Worm (Caenorhabditis elegans) whole organism, L3 larva: ENCODE results near the gene C06B8.2.

Source experiments
- R02D3.7 ChIP-seq: fragments of 150-350 bp; optimal IDR thresholded peaks from 2 replicates; lab custom pipeline; 2014; ENCODE audit warnings: missing biosample characterization, missing genetic modification characterization
- ZK546.5 ChIP-seq: sonication (generic microtip); optimal IDR thresholded peaks from 2 replicates; lab custom pipeline; 2017; ENCODE audit warnings: missing biosample characterization, missing genetic modification characterization
- aly-2 ChIP-seq: fragments of 150-350 bp; optimal IDR thresholded peaks from 2 replicates; lab custom pipeline; 2014; ENCODE audit warnings: missing biosample characterization, missing genetic modification characterization
- ceh-28 ChIP-seq: fragments of 150-350 bp; optimal IDR thresholded peaks from 2 replicates; lab custom pipeline; 2014; ENCODE audit warnings: missing biosample characterization, missing genetic modification reagents, missing genetic modification characterization
- ceh-82 ChIP-seq: fragments of 150-350 bp; optimal IDR thresholded peaks from 2 replicates; lab custom pipeline; 2014; ENCODE audit warnings: missing biosample characterization, missing genetic modification characterization
- ceh-9 ChIP-seq: sonication (generic microtip); optimal IDR thresholded peaks from 2 replicates; lab custom pipeline; 2018; ENCODE audit warnings: missing biosample characterization, missing genetic modification characterization
- egl-27 ChIP-seq: sonication (generic microtip); optimal IDR thresholded peaks from 4 replicates; lab custom pipeline; 2017; ENCODE audit warnings: missing biosample characterization, missing genetic modification reagents, missing genetic modification characterization
- egl-5 ChIP-seq: fragments of 150-350 bp; optimal IDR thresholded peaks from 2 replicates; lab custom pipeline; 2017; ENCODE audit warnings: missing biosample characterization, missing genetic modification reagents, missing genetic modification characterization, inconsistent platforms
- elt-1 ChIP-seq: fragments of 150-350 bp; optimal IDR thresholded peaks from 2 replicates; lab custom pipeline; 2014; ENCODE audit warnings: missing biosample characterization, missing genetic modification characterization
- elt-2 ChIP-seq: sonication (generic microtip); optimal IDR thresholded peaks from 2 replicates; lab custom pipeline; 2016; ENCODE audit warnings: missing genetic modification reagents, mild to moderate bottlenecking, missing genetic modification characterization, missing compliant biosample characterization
- elt-3 ChIP-seq, 3 experiments: fragments of 150-350 bp in 1 of 3; sonication (generic microtip) in 2 of 3; optimal IDR thresholded peaks; 2 replicates in 2 of 3; 4 replicates in 1 of 3; lab custom pipeline; 2014 to 2017; ENCODE audit warnings: missing biosample characterization in 3 of 3, missing genetic modification characterization in 3 of 3
- eor-1 ChIP-seq, 2 experiments: fragments of 150-350 bp; optimal IDR thresholded peaks; 2 replicates each; lab custom pipeline; 2014 to 2018; ENCODE audit warnings: missing biosample characterization in 2 of 2, missing genetic modification characterization in 2 of 2
- fkh-10 ChIP-seq: sonication (generic microtip); optimal IDR thresholded peaks from 2 replicates; lab custom pipeline; 2017; ENCODE audit warnings: missing biosample characterization, missing genetic modification reagents, missing genetic modification characterization
- fkh-2 ChIP-seq: fragments of 150-350 bp; optimal IDR thresholded peaks from 2 replicates; lab custom pipeline; 2014; ENCODE audit warnings: missing biosample characterization, missing genetic modification reagents, missing genetic modification characterization
- fos-1 ChIP-seq: fragments of 150-350 bp; optimal IDR thresholded peaks from 2 replicates; lab custom pipeline; 2014; ENCODE audit warnings: missing biosample characterization, missing genetic modification characterization
- hmg-11 ChIP-seq: sonication (generic microtip); optimal IDR thresholded peaks from 2 replicates; lab custom pipeline; 2016; ENCODE audit warnings: missing genetic modification characterization, missing compliant biosample characterization
- jun-1 ChIP-seq: fragments of 150-350 bp; optimal IDR thresholded peaks from 2 replicates; lab custom pipeline; 2014; ENCODE audit warnings: missing biosample characterization, missing genetic modification reagents, missing genetic modification characterization
- lin-15B ChIP-seq: fragments of 150-350 bp; optimal IDR thresholded peaks from 2 replicates; lab custom pipeline; 2014; ENCODE audit warnings: missing biosample characterization, missing genetic modification characterization
- lin-39 ChIP-seq: fragments of 150-350 bp; optimal IDR thresholded peaks from 2 replicates; lab custom pipeline; 2018; ENCODE audit warnings: missing biosample characterization, missing genetic modification reagents, missing genetic modification characterization
- lsy-12 ChIP-seq: sonication (generic microtip); optimal IDR thresholded peaks from 2 replicates; lab custom pipeline; 2016; ENCODE audit warnings: mild to moderate bottlenecking, missing genetic modification characterization, missing compliant biosample characterization
- mdl-1 ChIP-seq: fragments of 150-350 bp; optimal IDR thresholded peaks from 2 replicates; lab custom pipeline; 2014; ENCODE audit warnings: missing biosample characterization, missing genetic modification characterization
- mml-1 ChIP-seq: fragments of 150-350 bp; sonication (generic microtip); optimal IDR thresholded peaks from 3 replicates; lab custom pipeline; 2014; ENCODE audit warnings: missing biosample characterization, missing genetic modification characterization
- nfya-1 ChIP-seq: sonication (generic microtip); optimal IDR thresholded peaks from 2 replicates; lab custom pipeline; 2017; ENCODE audit warnings: missing genetic modification characterization, mild to moderate bottlenecking, missing compliant biosample characterization, antibody characterized with exemption, moderate library complexity; ENCODE audit not compliant: insufficient read depth
- nhr-11 ChIP-seq: fragments of 150-350 bp; optimal IDR thresholded peaks from 2 replicates; lab custom pipeline; 2014; ENCODE audit warnings: missing biosample characterization, missing genetic modification characterization
- nhr-12 ChIP-seq: fragments of 150-350 bp; optimal IDR thresholded peaks from 2 replicates; lab custom pipeline; 2014; ENCODE audit warnings: missing biosample characterization, missing genetic modification characterization
- nhr-23 ChIP-seq: fragments of 150-350 bp; optimal IDR thresholded peaks from 2 replicates; lab custom pipeline; 2014; ENCODE audit warnings: missing biosample characterization, missing genetic modification reagents, missing genetic modification characterization
- nhr-237 ChIP-seq: fragments of 150-350 bp; optimal IDR thresholded peaks from 2 replicates; lab custom pipeline; 2014; ENCODE audit warnings: missing biosample characterization, missing genetic modification characterization
- nhr-25 ChIP-seq: sonication (generic microtip); optimal IDR thresholded peaks from 2 replicates; lab custom pipeline; 2017; ENCODE audit warnings: missing biosample characterization, missing genetic modification characterization
- nhr-28 ChIP-seq: fragments of 150-350 bp; optimal IDR thresholded peaks from 2 replicates; lab custom pipeline; 2014; ENCODE audit warnings: missing biosample characterization, missing genetic modification characterization
- nhr-43 ChIP-seq: sonication (generic microtip); optimal IDR thresholded peaks from 2 replicates; lab custom pipeline; 2016; ENCODE audit warnings: mild to moderate bottlenecking, missing genetic modification characterization, missing compliant biosample characterization; ENCODE audit not compliant: poor library complexity, severe bottlenecking
- nhr-67 ChIP-seq: fragments of 150-350 bp; optimal IDR thresholded peaks from 2 replicates; lab custom pipeline; 2014; ENCODE audit warnings: missing biosample characterization, missing genetic modification characterization
- nhr-76 ChIP-seq: fragments of 150-350 bp; sonication (generic microtip); optimal IDR thresholded peaks from 5 replicates; lab custom pipeline; 2014; ENCODE audit warnings: missing biosample characterization, missing genetic modification characterization
- nhr-77 ChIP-seq: fragments of 150-350 bp; optimal IDR thresholded peaks from 2 replicates; lab custom pipeline; 2014; ENCODE audit warnings: missing biosample characterization, missing genetic modification characterization
- pha-4 ChIP-seq: fragments of 150-350 bp; optimal IDR thresholded peaks from 2 replicates; lab custom pipeline; 2014; ENCODE audit warnings: missing biosample characterization, missing genetic modification reagents, missing genetic modification characterization
- pqm-1 ChIP-seq: fragments of 150-350 bp; optimal IDR thresholded peaks from 2 replicates; lab custom pipeline; 2017; ENCODE audit warnings: missing biosample characterization, missing genetic modification characterization, inconsistent platforms
- skn-1 ChIP-seq: fragments of 150-350 bp; optimal IDR thresholded peaks from 2 replicates; lab custom pipeline; 2014; ENCODE audit warnings: missing biosample characterization, missing genetic modification characterization
- snpc-4 ChIP-seq: fragments of 150-350 bp; optimal IDR thresholded peaks from 2 replicates; lab custom pipeline; 2014; ENCODE audit warnings: missing biosample characterization, missing genetic modification characterization
- tbx-2 ChIP-seq: sonication (generic microtip); optimal IDR thresholded peaks from 2 replicates; lab custom pipeline; 2016; ENCODE audit warnings: mild to moderate bottlenecking, missing genetic modification characterization, missing compliant biosample characterization
- unc-62 ChIP-seq: fragments of 150-350 bp; sonication (generic microtip); optimal IDR thresholded peaks from 4 replicates; lab custom pipeline; 2014; ENCODE audit warnings: missing biosample characterization, missing genetic modification reagents, missing genetic modification characterization
- zag-1 ChIP-seq: fragments of 150-350 bp; optimal IDR thresholded peaks from 2 replicates; lab custom pipeline; 2014; ENCODE audit warnings: missing biosample characterization, missing genetic modification characterization
- ztf-11 ChIP-seq: fragments of 150-350 bp; optimal IDR thresholded peaks from 2 replicates; lab custom pipeline; 2014; ENCODE audit warnings: missing biosample characterization, missing genetic modification characterization

The C06B8.2 gene

ce11 chrV:15515365-15515764, 36.8 kb upstream of the C06B8.2 start:
- TF ChIP-seq elt-3 (tag; optimal IDR thresholded peaks at IDR 0.05; lab: Kevin White, UChicago) (no peak), nhr-25 (tag; lab: Kevin White, UChicago) (no peak), mdl-1 (tag; lab: Kevin White, UChicago) (no peak), pha-4 (tag; lab: Kevin White, UChicago) (no peak), eor-1 (tag; optimal IDR thresholded peaks at IDR 0.05; lab: Kevin White, UChicago) (no peak), tbx-2 (tag; lab: Kevin White, UChicago) (no peak), ceh-28 (no peak), fkh-2 (no peak), skn-1 (tag; lab: Kevin White, UChicago) (no peak), nhr-67 (tag; lab: Kevin White, UChicago) (no peak), elt-2 (peak; percentile 36), pqm-1 (tag; lab: Kevin White, UChicago) (peak; percentile 54), lsy-12 (tag; lab: Kevin White, UChicago) (no peak)

DNA sequence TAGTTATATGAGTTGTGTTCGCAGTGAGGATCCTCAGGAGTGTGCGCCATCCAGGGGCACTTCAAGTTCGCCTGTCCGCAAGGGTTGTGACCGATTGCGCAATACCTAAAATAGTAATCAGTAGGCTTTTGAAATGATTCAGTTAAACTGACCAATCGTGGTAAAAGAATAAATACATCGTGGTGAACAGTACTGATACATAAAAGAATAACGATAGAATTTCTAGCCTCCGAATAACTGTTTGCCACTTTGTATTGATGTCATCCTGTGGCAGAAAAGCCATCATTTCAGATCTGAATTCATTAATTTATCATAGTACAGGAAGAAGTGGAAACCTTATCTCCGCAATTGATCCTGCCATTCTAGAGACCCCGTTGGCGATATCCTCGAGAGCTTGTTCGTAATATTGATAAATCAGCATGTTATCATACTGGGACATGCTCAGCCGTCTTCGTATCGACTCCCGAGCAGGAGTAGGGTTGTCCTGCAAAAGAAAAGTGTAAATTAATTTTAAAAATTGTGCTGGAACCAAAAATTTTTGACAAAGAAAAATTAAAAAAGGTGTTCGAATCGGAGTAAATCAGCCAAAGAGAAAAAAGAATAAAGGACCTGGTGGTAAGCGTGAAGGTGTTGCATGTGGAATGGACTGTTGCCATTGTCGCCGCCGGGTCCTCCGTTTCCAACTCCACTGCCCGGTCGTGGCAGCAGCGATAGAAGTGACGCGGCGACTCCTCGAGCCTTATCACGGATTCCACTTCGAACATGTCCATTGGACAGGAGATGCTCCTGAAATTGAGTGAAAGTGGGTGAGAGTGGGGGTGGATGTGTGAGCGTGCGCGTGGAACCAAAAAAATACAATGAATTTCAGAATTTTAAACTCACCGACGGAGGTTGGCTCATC, 34.6 kb upstream of the C06B8.2 start:
- TF ChIP-seq mml-1 (tag; lab: Kevin White, UChicago) (no peak), elt-1 (no peak), nhr-43 (tag; lab: Kevin White, UChicago) (no peak), egl-5 (tag; lab: Kevin White, UChicago) (no peak), nhr-12 (tag; lab: Kevin White, UChicago) (no peak), nhr-23 (tag; lab: Kevin White, UChicago) (no peak), eor-1 (tag; optimal IDR thresholded peaks at IDR 0.05; lab: Kevin White, UChicago) (no peak), ceh-9 (tag; lab: Kevin White, UChicago) (no peak), snpc-4 (tag; lab: Kevin White, UChicago) (no peak), nhr-237 (no peak), ceh-82 (tag; lab: Kevin White, UChicago) (no peak), elt-2 (no peak), lin-39 (no peak), nhr-76 (tag; lab: Kevin White, UChicago) (no peak), lsy-12 (tag; lab: Kevin White, UChicago) (no peak), jun-1 (no peak), R02D3.7 (tag; lab: Kevin White, UChicago) (no peak)

DNA sequence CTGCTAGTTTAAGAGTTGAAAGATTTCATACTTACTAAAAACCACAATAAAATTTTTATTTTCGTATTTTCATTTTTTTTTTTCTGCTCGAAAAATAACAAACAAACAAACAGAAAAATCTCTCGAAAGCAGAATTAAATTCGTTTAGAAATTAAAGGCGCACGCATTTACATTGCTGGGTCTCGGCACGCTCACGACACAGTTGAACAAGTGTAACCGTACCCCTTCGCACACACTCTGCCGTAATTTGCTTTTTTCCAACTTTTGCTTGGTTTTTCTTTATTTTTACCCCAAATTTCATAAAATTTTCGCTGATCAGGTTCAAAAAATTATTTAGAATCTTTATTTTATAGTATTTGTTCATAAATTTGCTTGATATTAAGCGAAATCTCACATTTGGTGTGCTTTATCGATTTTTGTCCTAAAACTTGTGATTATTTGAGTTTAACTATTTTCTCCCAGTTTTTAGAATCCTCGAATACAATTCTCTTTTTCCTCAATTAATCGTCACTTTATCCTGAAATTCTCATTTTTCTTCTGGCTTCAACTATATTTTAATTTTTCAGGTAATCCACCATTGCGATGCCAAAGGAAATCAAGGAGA, 33.2 kb upstream of the C06B8.2 start, which contains the start of gene rpl-38:
Gene rpl-38, plus strand, starts transcription at position 554 of the 604 bp plus-strand sequence.
- TF ChIP-seq nhr-11 (tag; lab: Kevin White, UChicago), result no peak
- no peak for TF ChIP-seq elt-1
- peak; percentile 74 for TF ChIP-seq pqm-1 (tag; lab: Kevin White, UChicago)
- peak; percentile 72 for TF ChIP-seq R02D3.7 (tag; lab: Kevin White, UChicago)
- TF ChIP-seq zag-1, result no peak
- peak; percentile 44 for TF ChIP-seq jun-1
- peak; percentile 75 for TF ChIP-seq skn-1 (tag; lab: Kevin White, UChicago)
- no peak for TF ChIP-seq nhr-77 (tag; lab: Kevin White, UChicago)
- no peak for TF ChIP-seq ZK546.5 (tag; lab: Kevin White, UChicago)
- TF ChIP-seq nhr-25 (tag; lab: Kevin White, UChicago), result peak; percentile 69
- no peak for TF ChIP-seq unc-62 (GFP tag; lab: Kevin White, UChicago)
- TF ChIP-seq lin-39, result peak; percentile 94
- TF ChIP-seq tbx-2 (tag; lab: Kevin White, UChicago), result peak; percentile 30
- peak; percentile 81 for TF ChIP-seq snpc-4 (tag; lab: Kevin White, UChicago)
- TF ChIP-seq pha-4 (tag; lab: Kevin White, UChicago), result peak; percentile 95
- peak; percentile 48 for TF ChIP-seq ceh-28
- TF ChIP-seq egl-5 (tag; lab: Kevin White, UChicago), result peak; percentile 88
- peak; percentile 70 for TF ChIP-seq fkh-10 (GFP tag; lab: Kevin White, UChicago)
- peak; percentile 47 for TF ChIP-seq lsy-12 (tag; lab: Kevin White, UChicago)
- peak; percentile 59 for TF ChIP-seq elt-2
- TF ChIP-seq nhr-76 (tag; lab: Kevin White, UChicago), result no peak
- no peak for TF ChIP-seq ceh-82 (tag; lab: Kevin White, UChicago)
- TF ChIP-seq nhr-43 (tag; lab: Kevin White, UChicago), result peak; percentile 41
- TF ChIP-seq hmg-11 (tag; lab: Kevin White, UChicago), result peak; percentile 84
- peak; percentile 27 for TF ChIP-seq egl-27
- peak; percentile 95 for TF ChIP-seq nfya-1 (tag; lab: Kevin White, UChicago)
- TF ChIP-seq nhr-28 (tag; lab: Kevin White, UChicago), result no peak
- no peak for TF ChIP-seq mdl-1 (tag; lab: Kevin White, UChicago)
- TF ChIP-seq ceh-9 (tag; lab: Kevin White, UChicago), result no peak
- TF ChIP-seq nhr-237, result no peak
- no peak for TF ChIP-seq mml-1 (tag; lab: Kevin White, UChicago)
- TF ChIP-seq fos-1 (tag; lab: Kevin White, UChicago), result no peak
- peak; percentile 82 for TF ChIP-seq lin-15B (tag; lab: Kevin White, UChicago)
- TF ChIP-seq aly-2 (tag; lab: Kevin White, UChicago), result no peak
- peak; percentile 88 for TF ChIP-seq nhr-23 (tag; lab: Kevin White, UChicago)
- no peak for TF ChIP-seq nhr-67 (tag; lab: Kevin White, UChicago)
- TF ChIP-seq ztf-11 (tag; lab: Kevin White, UChicago), result no peak
- TF ChIP-seq, all 47 proteins: peak for 20
